Fruit fly (Drosophila melanogaster) whole organism, wandering third instar larva: Measurements from ENCODE around the gene CG34125.

Experiments
- Abd-B ChIP-seq: fragments of >200 bp; optimal IDR thresholded peaks from 2 replicates; lab custom pipeline; 2017; ENCODE audit warnings: missing biosample characterization, missing genetic modification characterization
- CG32264 ChIP-seq: fragments of 200-800 bp; sonication (Bioruptor generic); optimal IDR thresholded peaks from 2 replicates; lab custom pipeline; 2016; ENCODE audit warnings: missing biosample characterization, missing genetic modification characterization
- CG9705 ChIP-seq: fragments of 200-800 bp; sonication (Bioruptor generic); optimal IDR thresholded peaks from 2 replicates; lab custom pipeline; 2018; ENCODE audit warnings: missing biosample characterization, mild to moderate bottlenecking, missing genetic modification characterization
- CrebA ChIP-seq: fragments of 200-800 bp; sonication (Bioruptor generic); optimal IDR thresholded peaks from 2 replicates; lab custom pipeline; 2016; ENCODE audit warnings: missing biosample characterization, mild to moderate bottlenecking, missing genetic modification characterization, borderline replicate concordance
- Dfd ChIP-seq: fragments of >200 bp; optimal IDR thresholded peaks from 2 replicates; lab custom pipeline; 2017; ENCODE audit warnings: missing biosample characterization, missing genetic modification characterization
- Dif ChIP-seq: fragments of 200-275, 200-300 bp; sonication (Bioruptor generic); optimal IDR thresholded peaks from 2 replicates; lab custom pipeline; 2018; ENCODE audit warnings: missing biosample characterization, missing genetic modification characterization; ENCODE audit not compliant: partially characterized antibody
- GATAd ChIP-seq: sonication (Bioruptor generic); optimal IDR thresholded peaks from 2 replicates; lab custom pipeline; 2016; ENCODE audit warnings: missing biosample characterization, missing genetic modification characterization
- HLH106 ChIP-seq: fragments of 200-800 bp; optimal IDR thresholded peaks from 3 replicates; lab custom pipeline; 2019; ENCODE audit warnings: missing biosample characterization, mild to moderate bottlenecking, missing genetic modification characterization, moderate library complexity
- Hnf4 ChIP-seq: fragments of 200-800 bp; sonication (Bioruptor generic); optimal IDR thresholded peaks from 2 replicates; lab custom pipeline; 2016; ENCODE audit warnings: missing biosample characterization, mild to moderate bottlenecking, missing genetic modification characterization
- Hr83 ChIP-seq: fragments of 200-300 bp; sonication (Bioruptor generic); optimal IDR thresholded peaks from 2 replicates; lab custom pipeline; 2016; ENCODE audit warnings: missing biosample characterization, mild to moderate bottlenecking, missing genetic modification characterization, moderate library complexity; ENCODE audit not compliant: poor library complexity, severe bottlenecking
- Jra ChIP-seq: sonication (Bioruptor generic); optimal IDR thresholded peaks from 2 replicates; lab custom pipeline; 2016; ENCODE audit warnings: missing biosample characterization, missing genetic modification characterization
- Mio ChIP-seq: sonication (Bioruptor generic); optimal IDR thresholded peaks from 2 replicates; lab custom pipeline; 2016; ENCODE audit warnings: missing biosample characterization, missing genetic modification characterization
- Myc ChIP-seq: fragments of >200 bp; optimal IDR thresholded peaks from 2 replicates; lab custom pipeline; 2017
- N ChIP-seq: fragments of >200 bp; optimal IDR thresholded peaks from 2 replicates; lab custom pipeline; 2018; ENCODE audit warnings: missing biosample characterization, missing external identifiers, missing genetic modification characterization
- OdsH ChIP-seq: fragments of 200-800 bp; sonication (Bioruptor generic); optimal IDR thresholded peaks from 2 replicates; lab custom pipeline; 2016; ENCODE audit warnings: missing biosample characterization, mild to moderate bottlenecking, missing genetic modification characterization
- Rel ChIP-seq, 2 experiments: fragments of 200-800 bp; sonication (Bioruptor generic) in 1 of 2; optimal IDR thresholded peaks; 2 replicates in 1 of 2; 3 replicates in 1 of 2; lab custom pipeline; 2016 to 2019; ENCODE audit warnings: mild to moderate bottlenecking in 2 of 2, missing biosample characterization in 2 of 2, missing genetic modification characterization in 2 of 2, moderate library complexity in 1 of 2
- br ChIP-seq: fragments of 200-800 bp; sonication (Bioruptor generic); optimal IDR thresholded peaks from 2 replicates; lab custom pipeline; 2016; ENCODE audit warnings: missing biosample characterization, missing genetic modification characterization
- dl ChIP-seq, 2 experiments: fragments of 175-275, 200-275 bp in 1 of 2; fragments of 200-275 bp in 1 of 2; sonication (Bioruptor generic); optimal IDR thresholded peaks; lab custom pipeline; 2018; ENCODE audit warnings: mild to moderate bottlenecking in 2 of 2, missing biosample characterization in 2 of 2, missing genetic modification characterization in 2 of 2, moderate library complexity in 2 of 2; ENCODE audit not compliant: partially characterized antibody in 2 of 2, insufficient read depth in 1 of 2
- dmrt93B ChIP-seq: fragments of 200-800 bp; sonication (Bioruptor generic); optimal IDR thresholded peaks from 2 replicates; lab custom pipeline; 2018; ENCODE audit warnings: missing biosample characterization, mild to moderate bottlenecking, missing genetic modification characterization
- dsf ChIP-seq: sonication (Bioruptor generic); optimal IDR thresholded peaks from 2 replicates; lab custom pipeline; 2016; ENCODE audit warnings: missing biosample characterization, missing genetic modification characterization, borderline replicate concordance
- ey ChIP-seq: fragments of 200-800 bp; sonication (Bioruptor generic); optimal IDR thresholded peaks from 2 replicates; lab custom pipeline; 2016; ENCODE audit warnings: missing biosample characterization, missing genetic modification characterization
- fru ChIP-seq: fragments of 200-800 bp; sonication (Bioruptor generic); optimal IDR thresholded peaks from 3 replicates; lab custom pipeline; 2016; ENCODE audit warnings: missing biosample characterization, mild to moderate bottlenecking, missing genetic modification characterization
- h ChIP-seq: fragments of 200-800 bp; sonication (Bioruptor generic); optimal IDR thresholded peaks from 3 replicates; lab custom pipeline; 2016; ENCODE audit warnings: missing biosample characterization, mild to moderate bottlenecking, missing genetic modification characterization
- jim ChIP-seq: fragments of 175-275, 200-325 bp; sonication (Bioruptor generic); optimal IDR thresholded peaks from 2 replicates; lab custom pipeline; 2016; ENCODE audit warnings: missing biosample characterization, mild to moderate bottlenecking, missing genetic modification characterization
- lola ChIP-seq: fragments of >200 bp; optimal IDR thresholded peaks from 2 replicates; lab custom pipeline; 2017; ENCODE audit warnings: missing biosample characterization, missing genetic modification characterization
- psq ChIP-seq: fragments of 200-800 bp; sonication (Bioruptor generic); optimal IDR thresholded peaks from 3 replicates; lab custom pipeline; 2017; ENCODE audit warnings: missing biosample characterization, mild to moderate bottlenecking, missing genetic modification characterization, moderate library complexity
- rgr ChIP-seq: fragments of 200-800 bp; sonication (Bioruptor generic); optimal IDR thresholded peaks from 3 replicates; lab custom pipeline; 2016; ENCODE audit warnings: missing biosample characterization, mild to moderate bottlenecking, missing genetic modification characterization
- sage ChIP-seq: fragments of 200-800 bp; sonication (Bioruptor generic); optimal IDR thresholded peaks from 2 replicates; lab custom pipeline; 2016; ENCODE audit warnings: missing biosample characterization, mild to moderate bottlenecking, missing genetic modification characterization
- sv ChIP-seq: fragments of 200-800 bp; sonication (Bioruptor generic); optimal IDR thresholded peaks from 3 replicates; lab custom pipeline; 2016; ENCODE audit warnings: missing biosample characterization, missing genetic modification characterization
- tai ChIP-seq: sonication (Bioruptor generic); optimal IDR thresholded peaks from 2 replicates; lab custom pipeline; 2016; ENCODE audit warnings: missing biosample characterization, missing genetic modification characterization
- usp ChIP-seq: fragments of >200 bp; optimal IDR thresholded peaks from 2 replicates; lab custom pipeline; 2017; ENCODE audit warnings: missing biosample characterization, missing genetic modification characterization
- woc ChIP-seq: sonication (Bioruptor generic); optimal IDR thresholded peaks from 2 replicates; lab custom pipeline; 2016; ENCODE audit warnings: missing biosample characterization, mild to moderate bottlenecking, missing genetic modification characterization

The CG34125 gene

DNA sequence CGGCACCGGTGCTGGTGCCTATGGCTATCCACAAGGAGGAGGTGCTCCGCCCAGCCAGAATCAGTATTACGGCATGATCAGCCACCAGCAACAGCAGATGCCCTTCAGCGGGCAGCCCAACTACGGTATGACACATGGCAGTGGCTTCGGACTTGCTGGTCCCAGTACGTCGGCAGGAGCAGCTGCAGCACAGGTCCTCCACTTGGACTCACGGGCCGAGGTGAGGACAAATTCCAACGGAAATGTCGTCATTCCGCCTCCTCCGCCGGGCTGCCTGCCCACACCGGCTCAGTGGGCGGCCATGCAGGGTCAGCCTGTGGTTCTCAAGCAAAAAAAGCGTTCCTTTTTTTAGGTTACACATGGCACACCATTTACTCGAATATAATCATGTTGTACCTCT lies 450 bp downstream of the CG34125 start:
- no peak for TF ChIP-seq sage
- no peak for TF ChIP-seq Myc (lab: Kevin White, UChicago)
- no peak for TF ChIP-seq lola (GFP tag; lab: Kevin White, UChicago)
- no peak for TF ChIP-seq Mio (GFP tag; lab: Kevin White, UChicago)
- TF ChIP-seq dl (GFP tag; optimal IDR thresholded peaks at IDR 0.05; lab: Kevin White, UChicago; ENCODE audit: insufficient read depth in 1 of 2, partially characterized antibody in 2 of 2): no peak
- no peak for TF ChIP-seq br (GFP tag; lab: Kevin White, UChicago)
- TF ChIP-seq dsf: no peak
- TF ChIP-seq tai (GFP tag; lab: Kevin White, UChicago): no peak

DNA sequence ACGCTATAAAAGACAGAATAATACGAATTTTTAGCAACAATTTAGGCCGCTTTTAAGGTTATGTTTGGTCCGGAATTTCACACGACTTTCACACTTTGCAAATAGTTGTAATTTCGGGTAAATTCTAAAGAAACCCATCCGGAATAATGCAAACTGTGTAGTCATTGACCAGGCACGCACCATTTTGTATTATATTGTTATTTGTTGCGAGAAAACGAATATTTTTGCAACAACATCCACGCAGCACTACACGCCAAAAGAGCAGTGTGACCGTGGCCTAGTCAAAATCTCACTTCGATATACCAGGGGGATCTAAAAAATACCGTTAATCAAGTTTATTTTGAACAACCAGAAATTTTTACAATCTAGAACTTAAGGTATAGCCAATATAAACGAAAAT lies 2.0 kb downstream of the CG34125 start, which contains the start of gene eIF3i:
Gene eIF3i, minus strand, starts transcription at position 265 of the 400 bp plus-strand sequence.
- no peak for TF ChIP-seq Abd-B (GFP tag; lab: Kevin White, UChicago)

DNA sequence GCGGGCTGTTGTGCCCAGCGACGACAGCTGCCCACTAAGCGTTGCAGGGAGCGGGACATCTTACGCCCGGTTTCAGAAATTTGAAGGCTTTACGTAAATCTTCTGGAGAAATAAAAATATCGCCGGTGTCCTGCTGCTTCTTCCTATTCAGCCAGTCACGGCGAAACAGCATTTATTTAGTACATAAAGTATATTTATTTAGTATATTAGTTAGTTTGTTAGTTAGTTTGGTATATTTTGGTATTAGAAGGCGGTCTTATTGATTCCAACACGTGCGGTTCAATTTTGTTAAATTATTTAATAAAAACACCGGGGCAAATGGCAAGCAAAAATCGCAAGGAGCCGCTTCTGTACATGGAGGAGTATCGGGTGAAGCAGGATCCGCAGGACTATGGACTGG lies 3.3 kb downstream of the CG34125 start, which contains the start of the genes Scox and Polr1C:
Gene Scox, minus strand, starts transcription at position 169 of the 400 bp plus-strand sequence.
Gene Polr1C, plus strand, starts transcription at position 238 of the 400 bp plus-strand sequence.
- TF ChIP-seq Rel (GFP tag; optimal IDR thresholded peaks at IDR 0.05; lab: Kevin White, UChicago) (no peak), Rel (tag; optimal IDR thresholded peaks at IDR 0.05; lab: Kevin White, UChicago) (no peak), Myc (lab: Kevin White, UChicago) (peak; percentile 1)

DNA sequence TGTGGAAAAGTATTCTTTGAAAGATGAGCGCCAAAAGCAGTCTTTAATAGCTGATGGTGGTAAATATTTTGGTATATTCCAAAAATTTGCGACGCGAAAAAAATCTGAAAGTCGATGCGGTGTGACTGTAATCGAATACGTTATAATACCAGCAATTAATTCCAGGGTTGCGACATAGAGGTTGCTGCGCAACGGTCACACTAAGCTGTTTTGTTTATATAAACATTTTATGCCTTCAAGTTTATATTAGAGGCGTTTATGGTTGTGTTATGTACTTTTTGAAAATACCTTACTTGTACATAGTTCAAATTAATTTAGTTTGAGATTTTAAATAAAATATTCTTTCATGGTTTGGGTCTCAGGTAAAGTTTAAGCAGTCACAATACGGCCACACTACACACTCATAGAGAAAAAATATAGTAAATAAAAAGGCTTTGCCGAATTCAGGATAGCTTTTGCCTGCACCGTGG lies 5.9 kb downstream of the CG34125 start, which contains the start of gene CG14043:
Gene CG14043, plus strand, starts transcription at position 374 of the 470 bp plus-strand sequence.
- TF ChIP-seq dsf (no peak), Hnf4 (GFP tag; lab: Kevin White, UChicago) (no peak), Myc (lab: Kevin White, UChicago) (peak; percentile 46), HLH106 (tag; lab: Kevin White, UChicago) (peak; percentile 2), Rel (GFP tag; optimal IDR thresholded peaks at IDR 0.05; lab: Kevin White, UChicago) (no peak), Rel (tag; optimal IDR thresholded peaks at IDR 0.05; lab: Kevin White, UChicago) (peak; percentile 51), Dfd (GFP tag; lab: Kevin White, UChicago) (no peak), Jra (no peak)

DNA sequence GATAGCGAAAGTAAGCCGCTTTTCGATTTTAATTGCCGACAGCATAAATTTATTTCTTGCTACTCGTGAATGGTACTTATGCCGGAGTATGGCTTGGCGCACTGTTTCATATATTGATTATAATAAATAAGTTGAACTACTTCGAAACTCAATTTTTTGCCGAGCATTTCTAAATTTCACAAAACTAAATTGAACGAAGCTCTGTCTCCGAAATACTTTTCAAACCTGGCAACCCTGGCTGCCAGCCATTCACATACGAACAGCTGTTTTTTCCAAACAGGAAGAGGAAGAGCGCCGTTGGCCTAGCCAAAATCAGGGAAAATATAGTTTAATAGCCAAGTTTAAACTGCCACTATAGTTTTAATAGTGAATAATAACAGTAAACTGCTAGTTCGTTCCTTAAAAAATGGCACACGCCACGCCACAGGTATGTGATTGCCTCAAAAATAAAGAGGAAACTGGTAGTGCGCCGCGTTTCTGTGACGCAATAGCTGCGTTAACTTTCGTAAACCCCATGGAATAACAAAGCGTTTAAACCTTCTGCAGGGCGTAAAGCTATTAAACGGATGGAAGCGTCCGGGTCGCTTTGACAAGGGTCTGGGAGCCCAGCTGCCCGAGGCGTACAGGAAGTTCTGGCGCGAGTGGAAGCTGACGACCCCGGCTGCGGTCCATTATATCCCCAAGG lies 8.4 kb downstream of the CG34125 start, which contains the start of gene mRpL28:
Gene mRpL28, plus strand, starts transcription at position 246 of the 685 bp plus-strand sequence.
- TF ChIP-seq Hr83 (GFP tag; lab: Kevin White, UChicago) (peak; percentile 16), psq (GFP tag; lab: Kevin White, UChicago) (peak; percentile 2), br (GFP tag; lab: Kevin White, UChicago) (no peak), GATAd (no peak), ey (GFP tag; lab: Kevin White, UChicago) (peak; percentile 26), usp (GFP tag; lab: Kevin White, UChicago) (no peak), CG9705 (GFP tag; lab: Kevin White, UChicago) (no peak), CrebA (no peak), Rel (GFP tag; optimal IDR thresholded peaks at IDR 0.05; lab: Kevin White, UChicago) (no peak), Rel (tag; optimal IDR thresholded peaks at IDR 0.05; lab: Kevin White, UChicago) (peak; percentile 88), HLH106 (tag; lab: Kevin White, UChicago) (peak; percentile 15), Myc (lab: Kevin White, UChicago) (no peak)

DNA sequence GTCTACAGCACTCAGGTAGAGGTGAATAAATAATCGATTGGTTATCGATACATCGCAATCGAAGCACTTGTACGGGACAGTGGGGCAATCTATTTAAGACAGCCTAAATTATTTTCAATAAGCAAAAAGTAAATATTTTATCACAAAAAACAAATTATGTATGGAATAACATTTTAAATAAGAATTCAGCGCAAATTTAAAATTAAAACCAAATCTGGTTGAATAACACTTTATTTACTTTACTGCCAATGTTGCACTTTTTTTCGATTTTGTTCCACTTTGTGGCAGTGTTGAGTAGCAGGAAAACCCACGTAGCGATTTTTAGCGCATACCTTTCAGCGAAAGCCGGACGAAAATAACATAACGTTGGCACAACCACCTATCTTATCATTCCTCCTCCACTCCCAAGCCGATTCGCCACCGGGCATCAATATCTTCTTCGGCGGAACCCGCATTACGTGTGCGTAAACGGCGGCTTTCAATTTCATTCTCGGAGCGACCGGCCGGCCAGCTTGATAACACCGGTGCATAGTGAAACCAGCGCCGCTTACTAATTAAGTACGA lies 11.6 kb downstream of the CG34125 start, which contains the start of the genes Gmd and CG3792:
Gene Gmd, minus strand, starts transcription at position 36 of the 564 bp plus-strand sequence.
Gene CG3792, plus strand, starts transcription at position 325 of the 564 bp plus-strand sequence.
- TF ChIP-seq ey (GFP tag; lab: Kevin White, UChicago) (peak; percentile 92), rgr (peak; percentile 96), br (GFP tag; lab: Kevin White, UChicago) (peak; percentile 93), Abd-B (GFP tag; lab: Kevin White, UChicago) (no peak), dmrt93B (no peak), Rel (GFP tag; optimal IDR thresholded peaks at IDR 0.05; lab: Kevin White, UChicago) (no peak), Rel (tag; optimal IDR thresholded peaks at IDR 0.05; lab: Kevin White, UChicago) (peak; percentile 81), HLH106 (tag; lab: Kevin White, UChicago) (peak; percentile 95), jim (GFP tag; lab: Kevin White, UChicago) (no peak), Dfd (GFP tag; lab: Kevin White, UChicago) (no peak), CG32264 (GFP tag; lab: Kevin White, UChicago) (peak; percentile 80), Jra (peak; percentile 95), usp (GFP tag; lab: Kevin White, UChicago) (no peak), dl (GFP tag; optimal IDR thresholded peaks at IDR 0.05; lab: Kevin White, UChicago; ENCODE audit: insufficient read depth in 1 of 2, partially characterized antibody in 2 of 2) (no peak), h (GFP tag; lab: Kevin White, UChicago) (peak; percentile 97), GATAd (no peak), tai (GFP tag; lab: Kevin White, UChicago) (no peak), sage (no peak), lola (GFP tag; lab: Kevin White, UChicago) (no peak), woc (GFP tag; lab: Kevin White, UChicago) (peak; percentile 96), CG9705 (GFP tag; lab: Kevin White, UChicago) (peak; percentile 92), fru (GFP tag; lab: Kevin White, UChicago) (peak; percentile 96), psq (GFP tag; lab: Kevin White, UChicago) (peak; percentile 90), Dif (no peak), N (GFP tag; lab: Kevin White, UChicago) (no peak), OdsH (GFP tag; lab: Kevin White, UChicago) (peak; percentile 92), CrebA (no peak), Myc (lab: Kevin White, UChicago) (peak; percentile 29), sv (GFP tag; lab: Kevin White, UChicago) (peak; percentile 97)
